Worm (Caenorhabditis elegans) whole organism, young adult: ENCODE data around the gene spp-27.

Experiments
- B0261.1 ChIP-seq: sonication (generic microtip); optimal IDR thresholded peaks from 2 replicates; lab custom pipeline; 2016; ENCODE audit warnings: mild to moderate bottlenecking, missing genetic modification characterization, moderate library complexity, missing compliant biosample characterization
- B0336.3 ChIP-seq: fragments of 200-800 bp; sonication (Bioruptor generic); IDR thresholded peaks from 2 replicates; pipeline ENCODE4 v1.3.6; 2022; ENCODE audit warnings: missing genetic modification characterization, missing compliant biosample characterization
- F55B11.4 ChIP-seq: sonication (generic microtip); optimal IDR thresholded peaks from 2 replicates; lab custom pipeline; 2016; ENCODE audit warnings: missing compliant biosample characterization, missing genetic modification characterization, borderline replicate concordance; ENCODE audit not compliant: insufficient read depth
- F57C9.4 ChIP-seq: sonication (generic microtip); optimal IDR thresholded peaks from 2 replicates; lab custom pipeline; 2017; ENCODE audit warnings: mild to moderate bottlenecking, missing genetic modification characterization, missing compliant biosample characterization
- K12H6.12 ChIP-seq: fragments of 200-800 bp; sonication (Bioruptor generic); optimal IDR thresholded peaks from 2 replicates; lab custom pipeline; 2018; ENCODE audit warnings: mild to moderate bottlenecking, missing genetic modification characterization, missing compliant biosample characterization
- Y53G8AR.9 ChIP-seq: fragments of 200-800 bp; sonication (Bioruptor generic); conservative IDR thresholded peaks from 2 replicates; pipeline ENCODE4 v1.3.6; 2022; ENCODE audit warnings: missing genetic modification reagents, missing genetic modification characterization, missing compliant biosample characterization
- Y95B8A.8 ChIP-seq: fragments of 200-800 bp; sonication (Bioruptor generic); IDR thresholded peaks from 2 replicates; pipeline ENCODE4 v1.3.6; 2022; ENCODE audit warnings: missing genetic modification reagents, missing genetic modification characterization, missing compliant biosample characterization
- ZK185.1 ChIP-seq: sonication (generic microtip); optimal IDR thresholded peaks from 2 replicates; lab custom pipeline; 2016; ENCODE audit warnings: mild to moderate bottlenecking, missing genetic modification characterization, missing compliant biosample characterization; ENCODE audit not compliant: poor library complexity, severe bottlenecking
- atf-7 ChIP-seq: sonication (generic microtip); optimal IDR thresholded peaks from 2 replicates; lab custom pipeline; 2017; ENCODE audit warnings: mild to moderate bottlenecking, missing genetic modification characterization, missing compliant biosample characterization
- attf-5 ChIP-seq: fragments of 200-800 bp; sonication (Bioruptor generic); optimal IDR thresholded peaks from 2 replicates; lab custom pipeline; 2018; ENCODE audit warnings: mild to moderate bottlenecking, missing genetic modification characterization, missing compliant biosample characterization
- bed-2 ChIP-seq: fragments of 200-800 bp; sonication (Bioruptor generic); IDR thresholded peaks from 2 replicates; pipeline ENCODE4 v1.3.6; 2022; ENCODE audit warnings: missing genetic modification reagents, missing genetic modification characterization, missing compliant biosample characterization
- ccch-3 ChIP-seq: fragments of 200-800 bp; sonication (Bioruptor generic); optimal IDR thresholded peaks from 2 replicates; lab custom pipeline; 2018; ENCODE audit warnings: mild to moderate bottlenecking, missing genetic modification characterization, missing compliant biosample characterization
- cebp-1 ChIP-seq, 2 experiments: fragments of 200-800 bp in 1 of 2; sonication (Bioruptor generic) in 1 of 2; sonication (generic microtip) in 1 of 2; IDR thresholded peaks in 1 of 2; optimal IDR thresholded peaks in 1 of 2; 2 replicates each; pipeline versions ENCODE4 v1.3.6 to Lab custom; 2017 to 2022; ENCODE audit warnings: missing compliant biosample characterization in 2 of 2, missing genetic modification characterization in 2 of 2, mild to moderate bottlenecking in 1 of 2, missing genetic modification reagents in 1 of 2, moderate library complexity in 1 of 2
- ceh-27 ChIP-seq: fragments of 200-800 bp; sonication (Bioruptor generic); optimal IDR thresholded peaks from 2 replicates; lab custom pipeline; 2018; ENCODE audit warnings: mild to moderate bottlenecking, missing genetic modification characterization, moderate library complexity, missing compliant biosample characterization
- ceh-40 ChIP-seq: fragments of 200-800 bp; sonication (Bioruptor generic); IDR thresholded peaks from 2 replicates; pipeline ENCODE4 v1.3.6; 2022; ENCODE audit warnings: missing genetic modification characterization, missing compliant biosample characterization
- ceh-91 ChIP-seq: fragments of 200-800 bp; sonication (Bioruptor generic); IDR thresholded peaks from 2 replicates; pipeline ENCODE4 v1.3.6; 2022; ENCODE audit warnings: missing genetic modification reagents, missing genetic modification characterization, missing compliant biosample characterization
- chd-7 ChIP-seq: sonication (generic microtip); optimal IDR thresholded peaks from 2 replicates; lab custom pipeline; 2016; ENCODE audit warnings: mild to moderate bottlenecking, missing genetic modification characterization, moderate library complexity, missing compliant biosample characterization
- die-1 ChIP-seq: sonication (generic microtip); optimal IDR thresholded peaks from 2 replicates; lab custom pipeline; 2016; ENCODE audit warnings: missing genotype, mild to moderate bottlenecking, missing genetic modification characterization, missing compliant biosample characterization
- dox-1 ChIP-seq: fragments of 200-800 bp; sonication (Bioruptor generic); IDR thresholded peaks from 2 replicates; pipeline ENCODE4 v1.3.6; 2022; ENCODE audit warnings: missing genetic modification reagents, missing genetic modification characterization, missing compliant biosample characterization
- egl-18 ChIP-seq: fragments of 200-800 bp; sonication (Bioruptor generic); IDR thresholded peaks from 2 replicates; pipeline ENCODE4 v1.3.6; 2022; ENCODE audit warnings: missing genetic modification reagents, missing genetic modification characterization, missing compliant biosample characterization
- egl-44 ChIP-seq: fragments of 200-800 bp; sonication (Bioruptor generic); IDR thresholded peaks from 2 replicates; pipeline ENCODE4 v1.3.6; 2022; ENCODE audit warnings: missing genetic modification reagents, missing genetic modification characterization, missing compliant biosample characterization
- egrh-3 ChIP-seq: fragments of 200-800 bp; sonication (Bioruptor generic); IDR thresholded peaks from 2 replicates; pipeline ENCODE4 v1.3.6; 2022; ENCODE audit warnings: missing genetic modification reagents, missing genetic modification characterization, missing compliant biosample characterization
- ets-4 ChIP-seq: fragments of 200-800 bp; sonication (Bioruptor generic); optimal IDR thresholded peaks from 2 replicates; lab custom pipeline; 2018; ENCODE audit warnings: mild to moderate bottlenecking, missing genetic modification characterization, missing compliant biosample characterization
- him-1 ChIP-seq: sonication (generic microtip); optimal IDR thresholded peaks from 2 replicates; lab custom pipeline; 2016; ENCODE audit warnings: missing genotype, missing genetic modification reagents, missing genetic modification characterization, missing compliant biosample characterization
- hmg-1.2 ChIP-seq: fragments of 200-800 bp; sonication (Bioruptor generic); IDR thresholded peaks from 2 replicates; pipeline ENCODE4 v1.3.6; 2022; ENCODE audit warnings: missing genetic modification reagents, missing genetic modification characterization, missing compliant biosample characterization
- hmg-20 ChIP-seq: fragments of 200-800 bp; sonication (Bioruptor generic); IDR thresholded peaks from 2 replicates; pipeline ENCODE4 v1.3.6; 2022; ENCODE audit warnings: missing genetic modification reagents, missing genetic modification characterization, missing compliant biosample characterization
- hrde-1 ChIP-seq: sonication (generic microtip); optimal IDR thresholded peaks from 2 replicates; lab custom pipeline; 2016; ENCODE audit warnings: missing genetic modification characterization, mild to moderate bottlenecking, missing compliant biosample characterization, moderate library complexity, missing genotype, missing genetic modification reagents, borderline replicate concordance
- lag-1 ChIP-seq: fragments of 200-800 bp; sonication (Bioruptor generic); IDR thresholded peaks from 2 replicates; pipeline ENCODE4 v1.3.6; 2022; ENCODE audit warnings: missing genetic modification reagents, missing genetic modification characterization, missing compliant biosample characterization
- let-526 ChIP-seq: fragments of 200-800 bp; sonication (Bioruptor generic); IDR thresholded peaks from 2 replicates; pipeline ENCODE4 v1.3.6; 2022; ENCODE audit warnings: missing genetic modification reagents, missing genetic modification characterization, missing compliant biosample characterization
- lin-35 ChIP-seq, 3 experiments: fragments of 150-350 bp in 2 of 3; sonication (generic microtip) in 1 of 3; optimal IDR thresholded peaks; 2 replicates each; lab custom pipeline; 2014 to 2018; ENCODE audit warnings: missing biosample characterization in 3 of 3, missing genetic modification characterization in 3 of 3, missing genetic modification reagents in 3 of 3
- lsy-27 ChIP-seq: sonication (generic microtip); optimal IDR thresholded peaks from 2 replicates; lab custom pipeline; 2017; ENCODE audit warnings: missing genetic modification characterization, mild to moderate bottlenecking, missing compliant biosample characterization, antibody characterized with exemption, missing genotype, borderline replicate concordance; ENCODE audit not compliant: insufficient read depth
- madf-10 ChIP-seq: sonication (generic microtip); optimal IDR thresholded peaks from 2 replicates; lab custom pipeline; 2016; ENCODE audit warnings: mild to moderate bottlenecking, missing genetic modification characterization, missing compliant biosample characterization
- madf-6 ChIP-seq: fragments of 200-800 bp; sonication (Bioruptor generic); IDR thresholded peaks from 2 replicates; pipeline ENCODE4 v1.3.6; 2022; ENCODE audit warnings: missing genetic modification reagents, missing genetic modification characterization, missing compliant biosample characterization
- mel-28 ChIP-seq: sonication (generic microtip); optimal IDR thresholded peaks from 2 replicates; lab custom pipeline; 2016; ENCODE audit warnings: borderline replicate concordance, mild to moderate bottlenecking, missing genetic modification characterization, missing compliant biosample characterization
- mes-4 ChIP-seq: sonication (generic microtip); optimal IDR thresholded peaks from 2 replicates; lab custom pipeline; 2016; ENCODE audit warnings: missing genotype, missing genetic modification characterization, missing compliant biosample characterization
- nfyb-1 ChIP-seq: fragments of 200-800 bp; sonication (Bioruptor generic); IDR thresholded peaks from 2 replicates; pipeline ENCODE4 v1.3.6; 2022; ENCODE audit warnings: missing genetic modification reagents, missing genetic modification characterization, missing compliant biosample characterization
- nhr-80 ChIP-seq: sonication (generic microtip); optimal IDR thresholded peaks from 2 replicates; lab custom pipeline; 2016; ENCODE audit warnings: missing genetic modification characterization, missing compliant biosample characterization
- pha-4 ChIP-seq: fragments of 150-350 bp; sonication (generic microtip); optimal IDR thresholded peaks from 2 replicates; lab custom pipeline; 2014; ENCODE audit warnings: missing biosample characterization, missing genetic modification reagents, missing genetic modification characterization
- rec-8 ChIP-seq, 2 experiments: sonication (generic microtip); optimal IDR thresholded peaks; 2 replicates each; lab custom pipeline; 2016; ENCODE audit warnings: mild to moderate bottlenecking in 2 of 2, missing genetic modification characterization in 2 of 2, missing genetic modification reagents in 2 of 2, missing genotype in 2 of 2, missing biosample characterization in 1 of 2, missing compliant biosample characterization in 1 of 2, moderate library complexity in 1 of 2
- sdz-38 ChIP-seq: sonication (generic microtip); optimal IDR thresholded peaks from 2 replicates; lab custom pipeline; 2016; ENCODE audit warnings: missing genotype, missing genetic modification characterization, missing compliant biosample characterization
- sea-2 ChIP-seq: fragments of 200-800 bp; sonication (Bioruptor generic); IDR thresholded peaks from 2 replicates; pipeline ENCODE4 v1.3.6; 2022; ENCODE audit warnings: missing genetic modification characterization, missing compliant biosample characterization
- snpc-1.1 ChIP-seq: sonication (generic microtip); optimal IDR thresholded peaks from 2 replicates; lab custom pipeline; 2017; ENCODE audit warnings: missing genetic modification characterization, mild to moderate bottlenecking, missing compliant biosample characterization, antibody characterized with exemption, moderate library complexity, missing genotype, missing genetic modification reagents; ENCODE audit not compliant: insufficient read depth
- snpc-3.4 ChIP-seq: sonication (generic microtip); optimal IDR thresholded peaks from 2 replicates; lab custom pipeline; 2017; ENCODE audit warnings: missing genetic modification characterization, mild to moderate bottlenecking, missing compliant biosample characterization, antibody characterized with exemption, moderate library complexity, missing genotype, missing genetic modification reagents
- somi-1 ChIP-seq: fragments of 200-800 bp; sonication (Bioruptor generic); optimal IDR thresholded peaks from 2 replicates; lab custom pipeline; 2018; ENCODE audit warnings: mild to moderate bottlenecking, missing genetic modification characterization, missing compliant biosample characterization
- tbp1 ChIP-seq: fragments of 200-800 bp; sonication (Bioruptor generic); optimal IDR thresholded peaks from 2 replicates; lab custom pipeline; 2018; ENCODE audit warnings: mild to moderate bottlenecking, missing genetic modification characterization, missing compliant biosample characterization
- tlf-1 ChIP-seq: fragments of 200-800 bp; sonication (Bioruptor generic); optimal IDR thresholded peaks from 2 replicates; lab custom pipeline; 2018; ENCODE audit warnings: mild to moderate bottlenecking, missing genetic modification characterization, missing compliant biosample characterization
- ztf-28 ChIP-seq: fragments of 200-800 bp; sonication (Bioruptor generic); IDR thresholded peaks from 2 replicates; pipeline ENCODE4 v1.3.6; 2022; ENCODE audit warnings: missing genetic modification reagents, missing genetic modification characterization, missing compliant biosample characterization

Gene spp-27

ce11 chrV:6522879-6523497 lies 33.9 kb downstream of the spp-27 start (continued):
- TF ChIP-seq tlf-1 (no peak), lin-35 (GFP tag; optimal IDR thresholded peaks at IDR 0.05; lab: Kevin White, UChicago) (no peak), somi-1 (GFP tag; lab: Kevin White, UChicago) (no peak), sea-2 (GFP tag; lab: Robert Waterston, UW) (no peak), egl-44 (peak; percentile 49; the same call in 1 of the 2 replicates), sdz-38 (no peak), B0336.3 (GFP tag; lab: Robert Waterston, UW) (0 out of 2 replicates have a peak, but pooled peaks have one; percentile 16), F57C9.4 (tag; lab: Kevin White, UChicago) (no peak), chd-7 (tag; lab: Kevin White, UChicago) (no peak), ets-4 (GFP tag; lab: Kevin White, UChicago) (peak; percentile 94), Y95B8A.8 (GFP tag; lab: Robert Waterston, UW) (no peak), cebp-1 (GFP tag; IDR thresholded peaks at IDR 0.05; lab: Robert Waterston, UW) (no peak), cebp-1 (tag; optimal IDR thresholded peaks at IDR 0.05; lab: Kevin White, UChicago) (peak; percentile 23), bed-2 (no peak), ccch-3 (no peak), ZK185.1 (tag; lab: Kevin White, UChicago) (no peak), egrh-3 (GFP tag; lab: Robert Waterston, UW) (no peak), ceh-40 (GFP tag; lab: Robert Waterston, UW) (no peak), ceh-91 (GFP tag; lab: Robert Waterston, UW) (no peak), madf-10 (tag; lab: Kevin White, UChicago) (no peak), mel-28 (no peak), K12H6.12 (tag; lab: Kevin White, UChicago) (no peak), hmg-20 (GFP tag; lab: Robert Waterston, UW) (no peak), let-526 (no peak), hmg-1.2 (GFP tag; lab: Robert Waterston, UW) (no peak), egl-18 (GFP tag; lab: Robert Waterston, UW) (no peak), atf-7 (peak; percentile 68), pha-4 (no peak), F55B11.4 (tag; lab: Kevin White, UChicago) (no peak), rec-8 (tag; optimal IDR thresholded peaks at IDR 0.05; lab: Kevin White, UChicago) (no peak), snpc-1.1 (tag; lab: Kevin White, UChicago) (no peak), dox-1 (GFP tag; lab: Robert Waterston, UW) (peak; percentile 72), Y53G8AR.9 (GFP tag; lab: Robert Waterston, UW) (no peak), madf-6 (GFP tag; lab: Robert Waterston, UW) (no peak), lsy-27 (tag; lab: Kevin White, UChicago) (no peak), hrde-1 (no peak), die-1 (tag; lab: Kevin White, UChicago) (no peak), ceh-27 (no peak), ztf-28 (GFP tag; lab: Robert Waterston, UW) (no peak), tbp1 (GFP tag; lab: Kevin White, UChicago) (peak; percentile 0), snpc-3.4 (tag; lab: Kevin White, UChicago) (no peak), lag-1 (GFP tag; lab: Robert Waterston, UW) (no peak), attf-5 (GFP tag; lab: Kevin White, UChicago) (no peak), mes-4 (tag; lab: Kevin White, UChicago) (no peak), him-1 (no peak), nfyb-1 (GFP tag; lab: Robert Waterston, UW) (no peak), B0261.1 (tag; lab: Kevin White, UChicago) (no peak), nhr-80 (tag; lab: Kevin White, UChicago) (peak; percentile 99)
